Worm (Caenorhabditis elegans) whole organism, young adult: Measurements from ENCODE around the gene R08F11.7.

Source experiments
- B0019.2 ChIP-seq: fragments of 200-800 bp; sonication (Bioruptor generic); conservative IDR thresholded peaks from 2 replicates; pipeline ENCODE4 v1.3.6; 2022; ENCODE audit warnings: missing genetic modification reagents, missing genetic modification characterization, missing compliant biosample characterization
- C06A6.2 ChIP-seq: fragments of 200-800 bp; sonication (Bioruptor generic); conservative IDR thresholded peaks from 2 replicates; pipeline ENCODE4 v1.3.6; 2022; ENCODE audit warnings: missing genetic modification characterization, missing compliant biosample characterization
- T26A5.8 ChIP-seq: sonication (generic microtip); optimal IDR thresholded peaks from 2 replicates; lab custom pipeline; 2016; ENCODE audit warnings: missing genetic modification characterization, missing compliant biosample characterization
- Y56A3A.18 ChIP-seq: fragments of 200-800 bp; sonication (Bioruptor generic); IDR thresholded peaks from 2 replicates; pipeline ENCODE4 v1.3.6; 2022; ENCODE audit warnings: missing genetic modification reagents, missing genetic modification characterization, missing compliant biosample characterization
- Y79H2A.3 ChIP-seq: fragments of 200-800 bp; sonication (Bioruptor generic); conservative IDR thresholded peaks from 2 replicates; pipeline ENCODE4 v1.3.6; 2022; ENCODE audit warnings: missing genetic modification reagents, missing genetic modification characterization, missing compliant biosample characterization
- Y95B8A.8 ChIP-seq: fragments of 200-800 bp; sonication (Bioruptor generic); IDR thresholded peaks from 2 replicates; pipeline ENCODE4 v1.3.6; 2022; ENCODE audit warnings: missing genetic modification reagents, missing genetic modification characterization, missing compliant biosample characterization
- akir-1 ChIP-seq: fragments of 200-800 bp; sonication (Bioruptor generic); optimal IDR thresholded peaks from 2 replicates; lab custom pipeline; 2018; ENCODE audit warnings: mild to moderate bottlenecking, missing genetic modification characterization, moderate library complexity, missing compliant biosample characterization
- aptf-2 ChIP-seq: fragments of 200-800 bp; sonication (Bioruptor generic); conservative IDR thresholded peaks from 2 replicates; pipeline ENCODE4 v1.3.6; 2022; ENCODE audit warnings: missing genetic modification reagents, missing genetic modification characterization, missing compliant biosample characterization
- aptf-3 ChIP-seq: fragments of 200-800 bp; sonication (Bioruptor generic); IDR thresholded peaks from 2 replicates; pipeline ENCODE4 v1.3.6; 2022; ENCODE audit warnings: missing genetic modification characterization, missing compliant biosample characterization
- cebp-1 ChIP-seq, 2 experiments: fragments of 200-800 bp in 1 of 2; sonication (Bioruptor generic) in 1 of 2; sonication (generic microtip) in 1 of 2; IDR thresholded peaks in 1 of 2; optimal IDR thresholded peaks in 1 of 2; 2 replicates each; pipeline versions ENCODE4 v1.3.6 to Lab custom; 2017 to 2022; ENCODE audit warnings: missing compliant biosample characterization in 2 of 2, missing genetic modification characterization in 2 of 2, mild to moderate bottlenecking in 1 of 2, missing genetic modification reagents in 1 of 2, moderate library complexity in 1 of 2
- ceh-100 ChIP-seq: fragments of 200-800 bp; sonication (Bioruptor generic); IDR thresholded peaks from 2 replicates; pipeline ENCODE4 v1.3.6; 2022; ENCODE audit warnings: missing genetic modification reagents, missing genetic modification characterization, missing compliant biosample characterization
- ceh-27 ChIP-seq: fragments of 200-800 bp; sonication (Bioruptor generic); optimal IDR thresholded peaks from 2 replicates; lab custom pipeline; 2018; ENCODE audit warnings: mild to moderate bottlenecking, missing genetic modification characterization, moderate library complexity, missing compliant biosample characterization
- ceh-91 ChIP-seq: fragments of 200-800 bp; sonication (Bioruptor generic); IDR thresholded peaks from 2 replicates; pipeline ENCODE4 v1.3.6; 2022; ENCODE audit warnings: missing genetic modification reagents, missing genetic modification characterization, missing compliant biosample characterization
- chd-7 ChIP-seq: sonication (generic microtip); optimal IDR thresholded peaks from 2 replicates; lab custom pipeline; 2016; ENCODE audit warnings: mild to moderate bottlenecking, missing genetic modification characterization, moderate library complexity, missing compliant biosample characterization
- die-1 ChIP-seq: sonication (generic microtip); optimal IDR thresholded peaks from 2 replicates; lab custom pipeline; 2016; ENCODE audit warnings: missing genotype, mild to moderate bottlenecking, missing genetic modification characterization, missing compliant biosample characterization
- dpff-1 ChIP-seq: sonication (generic microtip); optimal IDR thresholded peaks from 2 replicates; lab custom pipeline; 2017; ENCODE audit warnings: mild to moderate bottlenecking, missing genetic modification characterization, missing compliant biosample characterization
- dpl-1 ChIP-seq: fragments of 150-350 bp; optimal IDR thresholded peaks from 2 replicates; lab custom pipeline; 2014; ENCODE audit warnings: missing biosample characterization, missing genetic modification reagents, missing genetic modification characterization
- egl-18 ChIP-seq: fragments of 200-800 bp; sonication (Bioruptor generic); IDR thresholded peaks from 2 replicates; pipeline ENCODE4 v1.3.6; 2022; ENCODE audit warnings: missing genetic modification reagents, missing genetic modification characterization, missing compliant biosample characterization
- ekl-4 ChIP-seq: fragments of 200-800 bp; sonication (Bioruptor generic); IDR thresholded peaks from 2 replicates; pipeline ENCODE4 v1.3.6; 2022; ENCODE audit warnings: missing genetic modification reagents, missing genetic modification characterization, missing compliant biosample characterization
- hlh-12 ChIP-seq: sonication (generic microtip); optimal IDR thresholded peaks from 2 replicates; lab custom pipeline; 2016; ENCODE audit warnings: missing genetic modification characterization, missing compliant biosample characterization
- lag-1 ChIP-seq: fragments of 200-800 bp; sonication (Bioruptor generic); IDR thresholded peaks from 2 replicates; pipeline ENCODE4 v1.3.6; 2022; ENCODE audit warnings: missing genetic modification reagents, missing genetic modification characterization, missing compliant biosample characterization
- lin-35 ChIP-seq, 3 experiments: fragments of 150-350 bp in 2 of 3; sonication (generic microtip) in 1 of 3; optimal IDR thresholded peaks; 2 replicates each; lab custom pipeline; 2014 to 2018; ENCODE audit warnings: missing biosample characterization in 3 of 3, missing genetic modification characterization in 3 of 3, missing genetic modification reagents in 3 of 3
- lin-54 ChIP-seq: fragments of 200-800 bp; sonication (Bioruptor generic); optimal IDR thresholded peaks from 2 replicates; lab custom pipeline; 2018; ENCODE audit warnings: mild to moderate bottlenecking, missing genetic modification characterization, missing compliant biosample characterization
- lir-1 ChIP-seq: fragments of 200-800 bp; sonication (Bioruptor generic); conservative IDR thresholded peaks from 2 replicates; pipeline ENCODE4 v1.3.6; 2022; ENCODE audit warnings: missing genetic modification reagents, missing genetic modification characterization, missing compliant biosample characterization
- madf-8 ChIP-seq: fragments of 200-800 bp; sonication (Bioruptor generic); conservative IDR thresholded peaks from 2 replicates; pipeline ENCODE4 v1.3.6; 2022; ENCODE audit warnings: missing genetic modification reagents, missing genetic modification characterization, missing compliant biosample characterization
- nfya-2 ChIP-seq: fragments of 200-800 bp; sonication (Bioruptor generic); IDR thresholded peaks from 2 replicates; pipeline ENCODE4 v1.3.6; 2022; ENCODE audit warnings: missing genetic modification reagents, missing genetic modification characterization, missing compliant biosample characterization
- nhr-120 ChIP-seq: fragments of 200-800 bp; sonication (Bioruptor generic); IDR thresholded peaks from 2 replicates; pipeline ENCODE4 v1.3.6; 2022; ENCODE audit warnings: missing genetic modification characterization, missing compliant biosample characterization
- pha-4 ChIP-seq: fragments of 150-350 bp; sonication (generic microtip); optimal IDR thresholded peaks from 2 replicates; lab custom pipeline; 2014; ENCODE audit warnings: missing biosample characterization, missing genetic modification reagents, missing genetic modification characterization
- rcor-1 ChIP-seq: fragments of 200-800 bp; sonication (Bioruptor generic); IDR thresholded peaks from 2 replicates; pipeline ENCODE4 v1.3.6; 2022; ENCODE audit warnings: missing genetic modification reagents, missing genetic modification characterization, missing compliant biosample characterization
- repo-1 ChIP-seq: sonication (generic microtip); optimal IDR thresholded peaks from 2 replicates; lab custom pipeline; 2017; ENCODE audit warnings: mild to moderate bottlenecking, missing genetic modification characterization, missing compliant biosample characterization
- snpc-1.3 ChIP-seq: sonication (generic microtip); optimal IDR thresholded peaks from 2 replicates; lab custom pipeline; 2017; ENCODE audit warnings: missing genetic modification characterization, mild to moderate bottlenecking, missing compliant biosample characterization, antibody characterized with exemption, moderate library complexity, missing genotype, missing genetic modification reagents; ENCODE audit not compliant: insufficient read depth
- snpc-3.4 ChIP-seq: sonication (generic microtip); optimal IDR thresholded peaks from 2 replicates; lab custom pipeline; 2017; ENCODE audit warnings: missing genetic modification characterization, mild to moderate bottlenecking, missing compliant biosample characterization, antibody characterized with exemption, moderate library complexity, missing genotype, missing genetic modification reagents
- unc-62 ChIP-seq: fragments of 150-350 bp; optimal IDR thresholded peaks from 2 replicates; lab custom pipeline; 2014; ENCODE audit warnings: missing biosample characterization, missing genetic modification reagents, missing genetic modification characterization
- zfh-2 ChIP-seq: fragments of 200-800 bp; sonication (Bioruptor generic); conservative IDR thresholded peaks from 2 replicates; pipeline ENCODE4 v1.3.6; 2022; ENCODE audit warnings: missing genetic modification reagents, missing genetic modification characterization, missing compliant biosample characterization

R08F11.7 gene

DNA sequence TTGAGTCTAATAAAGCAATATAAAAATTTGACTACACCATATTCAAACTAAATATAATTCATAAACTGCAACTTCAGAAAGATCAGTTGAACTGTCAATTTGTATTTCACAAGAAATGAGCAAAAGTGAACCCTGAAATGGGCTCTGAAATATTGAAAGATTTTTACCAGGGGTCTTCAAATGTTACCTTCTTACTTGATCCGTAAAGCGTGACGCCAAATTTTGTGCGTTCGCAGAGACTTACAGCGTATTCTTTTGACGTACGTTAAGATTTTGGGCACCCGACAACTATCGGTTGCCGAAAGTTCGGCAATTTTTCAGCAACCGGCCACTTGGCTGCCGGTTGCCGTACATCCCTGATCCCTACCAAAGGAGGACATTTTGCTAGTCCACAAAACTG is 20.2 kb downstream of the R08F11.7 start (continued):
- TF ChIP-seq lin-35 (GFP tag; optimal IDR thresholded peaks at IDR 0.05; lab: Kevin White, UChicago) (no peak), ekl-4 (GFP tag; lab: Robert Waterston, UW) (no peak), chd-7 (no peak)
- TF ChIP-seq, all 124 proteins: peak for 0

DNA sequence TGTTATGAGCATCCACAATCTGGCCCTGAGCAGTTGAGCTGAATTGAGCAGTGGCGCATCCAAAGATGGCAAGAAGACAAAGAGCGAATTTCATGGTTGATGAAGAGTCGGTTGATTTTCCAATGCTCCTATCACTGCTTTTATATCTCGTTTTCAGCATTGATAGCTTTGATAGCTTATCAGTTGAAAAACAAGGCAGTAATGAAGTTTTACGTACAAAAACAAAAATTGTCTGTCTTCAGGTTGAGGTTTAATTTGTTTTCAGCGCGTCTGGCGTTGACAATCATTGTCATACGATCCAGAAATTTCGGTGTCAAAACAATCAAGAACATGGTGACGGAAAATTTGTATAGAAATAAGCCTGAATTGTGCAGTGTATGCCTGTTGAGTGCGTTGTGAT is 21.7 kb downstream of the R08F11.7 start, which contains the start of gene scl-13:
scl-13 (minus strand) TSS at position 101 of the 400 bp plus-strand sequence.
- TF ChIP-seq unc-62 (GFP tag; lab: Kevin White, UChicago) (no peak), lin-54 (GFP tag; lab: Kevin White, UChicago) (no peak), snpc-3.4 (tag; lab: Kevin White, UChicago) (no peak), Y95B8A.8 (GFP tag; lab: Robert Waterston, UW) (no peak)

DNA sequence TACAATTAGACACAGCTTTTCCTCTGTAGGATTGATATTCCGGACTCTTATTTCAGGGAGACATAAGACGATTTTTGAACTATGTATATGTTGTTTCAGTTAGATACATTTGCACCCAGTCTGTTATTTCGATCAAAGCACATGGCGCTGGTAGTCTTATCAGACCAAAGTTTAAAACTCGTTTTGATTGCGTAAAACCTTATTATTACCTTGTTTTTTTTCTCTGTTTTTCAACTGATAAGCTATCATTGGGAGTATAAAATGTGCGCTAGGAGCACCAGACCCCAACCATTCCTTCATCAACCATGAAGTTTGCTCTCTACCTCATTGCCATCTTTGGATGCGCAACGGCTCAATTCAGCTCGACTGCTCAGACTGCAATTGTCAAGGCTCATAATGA is 22.4 kb downstream of the R08F11.7 start, which contains the start of gene scl-12:
scl-12 (plus strand) TSS at position 301 of the 400 bp plus-strand sequence.
- no peak for TF ChIP-seq lir-1 (GFP tag; lab: Robert Waterston, UW)
- TF ChIP-seq, all 124 proteins: peak for 0

DNA sequence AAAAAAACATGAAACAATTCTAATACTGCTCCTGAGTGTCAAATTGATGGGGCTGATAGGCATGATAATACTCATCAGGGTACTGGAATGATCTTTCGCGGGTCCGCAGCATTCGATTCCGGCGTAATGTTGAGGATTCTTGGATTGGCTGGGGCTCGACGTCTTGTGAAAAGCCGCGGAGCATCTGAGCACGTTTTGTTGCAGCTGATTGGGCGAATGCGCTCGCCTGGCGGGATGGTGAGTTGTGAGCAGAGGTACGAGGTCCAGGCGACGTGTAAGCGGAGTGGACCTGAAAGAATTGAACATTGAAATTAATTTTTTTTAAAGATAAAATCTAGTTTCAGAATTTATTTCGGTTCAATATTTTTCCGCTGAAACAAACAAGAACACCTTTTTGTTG is 24.1 kb downstream of the R08F11.7 start:
- TF ChIP-seq lag-1 (no peak), zfh-2 (GFP tag; lab: Robert Waterston, UW) (peak; percentile 67)

DNA sequence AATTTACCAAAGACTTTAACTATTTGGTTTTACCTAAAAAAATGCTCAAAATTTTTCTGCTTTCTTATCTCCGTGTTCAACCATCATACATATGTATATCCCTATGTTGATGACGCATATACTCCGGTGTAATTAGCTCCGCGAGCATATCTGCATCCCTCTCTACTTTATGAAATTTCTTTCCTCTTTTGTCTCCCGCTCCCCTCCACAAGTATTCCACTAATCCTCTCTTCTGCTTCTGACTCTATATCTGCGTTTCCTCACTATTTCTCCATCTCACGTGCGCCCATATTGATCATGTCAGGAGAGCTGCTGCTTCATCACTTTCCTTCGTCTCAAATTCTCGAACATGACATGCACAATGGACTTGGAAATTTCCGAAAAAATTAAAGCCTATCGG is 25.1 kb downstream of the R08F11.7 start, which contains the start of gene H10D18.1:
H10D18.1 (plus strand) TSS at position 277 of the 400 bp plus-strand sequence.
- TF ChIP-seq dpff-1 (tag; lab: Kevin White, UChicago): no peak
- TF ChIP-seq nhr-120 (GFP tag; lab: Robert Waterston, UW): no peak
- no peak for TF ChIP-seq ceh-27 (GFP tag; lab: Kevin White, UChicago)
- no peak for TF ChIP-seq Y56A3A.18 (GFP tag; lab: Robert Waterston, UW)

DNA sequence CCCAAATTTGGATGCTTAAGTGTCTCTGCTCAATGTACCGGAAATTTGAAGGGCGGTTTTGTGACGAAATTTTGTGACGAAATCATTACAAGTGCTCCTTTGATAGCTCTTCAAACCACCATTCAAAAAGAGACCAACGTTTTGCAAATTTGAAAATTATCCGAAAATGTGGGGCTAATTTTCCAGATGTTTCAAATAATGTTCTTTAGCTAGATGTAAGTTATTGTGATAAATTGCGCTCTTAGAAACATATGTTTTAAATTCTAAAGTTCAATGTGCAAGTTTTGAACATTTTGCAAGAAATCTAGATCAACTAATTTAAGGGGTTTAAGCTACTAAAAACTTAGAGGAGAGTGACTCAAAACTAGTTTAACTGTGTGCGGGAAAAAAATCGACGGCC is 31.0 kb downstream of the R08F11.7 start:
- TF ChIP-seq cebp-1 (GFP tag; IDR thresholded peaks at IDR 0.05; lab: Robert Waterston, UW) (no peak), cebp-1 (tag; optimal IDR thresholded peaks at IDR 0.05; lab: Kevin White, UChicago) (peak; percentile 27), T26A5.8 (no peak), snpc-3.4 (tag; lab: Kevin White, UChicago) (no peak), zfh-2 (GFP tag; lab: Robert Waterston, UW) (no peak), B0019.2 (GFP tag; lab: Robert Waterston, UW) (no peak)

DNA sequence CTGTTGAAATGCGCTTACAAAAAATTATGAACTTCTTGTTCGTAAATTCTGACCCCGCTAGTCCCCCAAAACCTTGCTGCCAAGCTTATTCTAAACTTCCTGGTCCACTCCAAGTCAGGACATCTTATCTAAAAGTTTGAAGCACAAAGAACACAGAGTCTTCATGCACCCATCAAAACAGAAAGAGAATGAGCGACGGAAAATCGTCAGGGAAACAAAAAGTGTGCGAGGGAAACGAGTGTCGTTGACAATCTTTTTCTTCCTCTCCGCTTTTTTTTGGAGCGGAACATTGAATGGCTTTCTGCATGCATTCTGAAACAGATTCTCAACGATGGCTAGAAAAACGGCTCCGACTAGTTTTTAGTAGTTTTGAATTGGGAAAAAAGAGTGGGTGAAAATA is 35.3 kb downstream of the R08F11.7 start:
- TF ChIP-seq die-1 (tag; lab: Kevin White, UChicago) (no peak), rcor-1 (GFP tag; lab: Robert Waterston, UW) (no peak), ekl-4 (GFP tag; lab: Robert Waterston, UW) (no peak), Y79H2A.3 (GFP tag; lab: Robert Waterston, UW) (no peak), dpl-1 (GFP tag; lab: Kevin White, UChicago) (no peak), nhr-120 (GFP tag; lab: Robert Waterston, UW) (no peak), ceh-100 (no peak), repo-1 (tag; lab: Kevin White, UChicago) (no peak), nfya-2 (no peak), C06A6.2 (no peak), hlh-12 (no peak), snpc-1.3 (tag; lab: Kevin White, UChicago) (no peak), ceh-91 (GFP tag; lab: Robert Waterston, UW) (no peak), akir-1 (GFP tag; lab: Kevin White, UChicago) (no peak), egl-18 (no peak), aptf-3 (no peak), aptf-2 (GFP tag; lab: Robert Waterston, UW) (no peak), pha-4 (tag; lab: Kevin White, UChicago) (no peak), lin-35 (GFP tag; optimal IDR thresholded peaks at IDR 0.05; lab: Kevin White, UChicago) (no peak), madf-8 (no peak)
- TF ChIP-seq, all 124 proteins: peak for 0
